Worm (Caenorhabditis elegans): ENCODE measurements around the gene pfd-5.

- TF ChIP-seq nhr-28 (tag; optimal IDR thresholded peaks at IDR 0.05) (no peak), ces-1 (GFP tag; optimal IDR thresholded peaks at IDR 0.05) (no peak), nhr-237 (tag; optimal IDR thresholded peaks at IDR 0.05) (no peak), madf-9 (GFP tag; conservative IDR thresholded peaks at IDR 0.05) (no peak), nhr-6 (tag; optimal IDR thresholded peaks at IDR 0.05) (no peak), snpc-4 (tag; optimal IDR thresholded peaks at IDR 0.05) (no peak), nhr-11 (tag; optimal IDR thresholded peaks at IDR 0.05) (no peak), cey-2 (tag; optimal IDR thresholded peaks at IDR 0.05; ENCODE audit: borderline replicate concordance, insufficient read depth) (no peak), Y5F2A.4 (GFP tag; optimal IDR thresholded peaks at IDR 0.05) (no peak)
Observed at ce11 chrIII:7239416-7239815, 40.7 kb upstream of the pfd-5 start.
